Worm (Caenorhabditis elegans) whole organism, mixed stage, embryonic: ENCODE measurements around the gene C49C3.15.

Experiments used
- blmp-1 ChIP-seq: fragments of 150-350 bp; optimal IDR thresholded peaks from 2 replicates; lab custom pipeline; 2014; ENCODE audit warnings: missing biosample characterization, missing genetic modification characterization
- lsy-2 ChIP-seq: fragments of 150-350 bp; optimal IDR thresholded peaks from 2 replicates; lab custom pipeline; 2014; ENCODE audit warnings: missing biosample characterization, missing genetic modification characterization
- mep-1 ChIP-seq: fragments of 150-350 bp; optimal IDR thresholded peaks from 2 replicates; lab custom pipeline; 2017; ENCODE audit warnings: missing biosample characterization, missing genetic modification reagents, missing genetic modification characterization, inconsistent platforms
- nhr-28 ChIP-seq: fragments of 150-350 bp; optimal IDR thresholded peaks from 2 replicates; lab custom pipeline; 2014; ENCODE audit warnings: missing biosample characterization, missing genetic modification characterization
- nhr-76 ChIP-seq: sonication (generic microtip); optimal IDR thresholded peaks from 2 replicates; lab custom pipeline; 2017; ENCODE audit warnings: missing biosample characterization, missing genetic modification characterization
- pha-4 ChIP-seq: fragments of 150-350 bp; optimal IDR thresholded peaks from 2 replicates; lab custom pipeline; 2018; ENCODE audit warnings: missing biosample characterization, missing genetic modification reagents, missing genetic modification characterization
- unc-39 ChIP-seq: fragments of 150-350 bp; optimal IDR thresholded peaks from 2 replicates; lab custom pipeline; 2014; ENCODE audit warnings: missing biosample characterization, missing genetic modification characterization

ce11 chrIV:17285263-17285662, 48.8 kb upstream of the C49C3.15 start:
- TF ChIP-seq blmp-1 (tag; lab: Kevin White, UChicago) (no peak), nhr-28 (tag; lab: Kevin White, UChicago) (no peak), unc-39 (tag; lab: Kevin White, UChicago) (no peak), pha-4 (tag; lab: Kevin White, UChicago) (no peak), lsy-2 (tag; lab: Kevin White, UChicago) (no peak), mep-1 (tag; lab: Kevin White, UChicago) (no peak), nhr-76 (tag; lab: Kevin White, UChicago) (no peak)
